Fruit fly (Drosophila melanogaster) whole organism, embryonic: ENCODE measurements around the gene inc.
A peak's percentile ranks its signal among the peaks of the same experiment; 100 is the strongest.

ENCODE experiments used
- B-H2 ChIP-seq: fragments of 200-800 bp; sonication (Bioruptor generic); optimal IDR thresholded peaks from 2 replicates; lab custom pipeline; 2018; ENCODE audit warnings: missing biosample characterization, mild to moderate bottlenecking, missing genetic modification characterization
- BEAF-32 ChIP-seq: fragments of 200-800 bp; sonication (Bioruptor generic); optimal IDR thresholded peaks from 3 replicates; lab custom pipeline; 2017; ENCODE audit warnings: missing biosample characterization, missing genetic modification characterization, mild to moderate bottlenecking, moderate library complexity, missing genetic modification reagents
- CG10267 ChIP-seq: fragments of 200-800 bp; sonication (Bioruptor generic); optimal IDR thresholded peaks from 2 replicates; lab custom pipeline; 2018; ENCODE audit warnings: missing biosample characterization, mild to moderate bottlenecking, missing genetic modification characterization, moderate library complexity
- CG12659 ChIP-seq: fragments of 200-800 bp; sonication (Bioruptor generic); optimal IDR thresholded peaks from 3 replicates; lab custom pipeline; 2017; ENCODE audit warnings: mild to moderate bottlenecking, missing biosample characterization, missing genetic modification reagents, missing genetic modification characterization
- CG12942 ChIP-seq: fragments of 200-800 bp; sonication (Bioruptor generic); optimal IDR thresholded peaks from 3 replicates; lab custom pipeline; 2016; ENCODE audit warnings: missing biosample characterization, missing genetic modification characterization
- CG13287 ChIP-seq: fragments of 200-800 bp; sonication (Bioruptor generic); IDR thresholded peaks from 2 replicates; pipeline ENCODE4 v1.3.6; 2022; ENCODE audit warnings: missing biosample characterization, missing genetic modification characterization; ENCODE audit not compliant: partially characterized antibody
- CG13424 ChIP-seq: fragments of 200-800 bp; sonication (Bioruptor generic); optimal IDR thresholded peaks from 2 replicates; lab custom pipeline; 2019; ENCODE audit warnings: missing biosample characterization, mild to moderate bottlenecking, missing genetic modification characterization, moderate library complexity
- CG13624 ChIP-seq: fragments of 200-800 bp; sonication (Bioruptor generic); optimal IDR thresholded peaks from 2 replicates; lab custom pipeline; 2016; ENCODE audit warnings: missing biosample characterization, missing genetic modification characterization
- CG14441 ChIP-seq: fragments of 200-800 bp; sonication (Bioruptor generic); IDR thresholded peaks from 2 replicates; pipeline ENCODE4 v1.3.6; 2022; ENCODE audit warnings: missing biosample characterization, missing genetic modification characterization
- CG15011 ChIP-seq: fragments of 200-800 bp; sonication (Bioruptor generic); optimal IDR thresholded peaks from 3 replicates; lab custom pipeline; 2018; ENCODE audit warnings: missing biosample characterization, mild to moderate bottlenecking, missing genetic modification characterization
- CG17385 ChIP-seq: fragments of 200-800 bp; sonication (Bioruptor generic); optimal IDR thresholded peaks from 3 replicates; lab custom pipeline; 2018; ENCODE audit warnings: missing biosample characterization, mild to moderate bottlenecking, missing genetic modification characterization
- CG1832 ChIP-seq: fragments of 200-800 bp; sonication (Bioruptor generic); optimal IDR thresholded peaks from 2 replicates; lab custom pipeline; 2017; ENCODE audit warnings: missing biosample characterization, mild to moderate bottlenecking, missing genetic modification characterization, inconsistent platforms
- CG2678 ChIP-seq: fragments of 200-800 bp; sonication (Bioruptor generic); optimal IDR thresholded peaks from 3 replicates; lab custom pipeline; 2019; ENCODE audit warnings: missing biosample characterization, mild to moderate bottlenecking, missing genetic modification characterization, moderate library complexity
- CG3163 ChIP-seq: fragments of 200-800 bp; sonication (Bioruptor generic); optimal IDR thresholded peaks from 3 replicates; lab custom pipeline; 2016; ENCODE audit warnings: missing biosample characterization, missing genetic modification characterization
- CG43689 ChIP-seq: fragments of 200-800 bp; sonication (Bioruptor generic); IDR thresholded peaks from 2 replicates; pipeline ENCODE4 v1.3.6; 2022; ENCODE audit warnings: missing biosample characterization, missing genetic modification characterization
- CG6175 ChIP-seq: fragments of 200-800 bp; sonication (Bioruptor generic); IDR thresholded peaks from 3 replicates; pipeline ENCODE4 v1.3.6; 2022; ENCODE audit warnings: missing biosample characterization, missing genetic modification characterization
- CG7839 ChIP-seq: fragments of 200-800 bp; sonication (Bioruptor generic); optimal IDR thresholded peaks from 3 replicates; lab custom pipeline; 2018; ENCODE audit warnings: missing biosample characterization, mild to moderate bottlenecking, missing genetic modification characterization, moderate library complexity
- CG8478 ChIP-seq: fragments of >200 bp; optimal IDR thresholded peaks from 2 replicates; lab custom pipeline; 2018
- CG8944 ChIP-seq: fragments of 200-800 bp; sonication (Bioruptor generic); optimal IDR thresholded peaks from 3 replicates; lab custom pipeline; 2016; ENCODE audit warnings: missing biosample characterization, missing genetic modification characterization
- CG9727 ChIP-seq: fragments of 200-800 bp; sonication (Bioruptor generic); optimal IDR thresholded peaks from 3 replicates; lab custom pipeline; 2017; ENCODE audit warnings: missing biosample characterization, mild to moderate bottlenecking, missing genetic modification characterization
- CG9817 ChIP-seq: fragments of 200-800 bp; sonication (Bioruptor generic); optimal IDR thresholded peaks from 2 replicates; lab custom pipeline; 2018; ENCODE audit warnings: missing biosample characterization, mild to moderate bottlenecking, missing genetic modification characterization, moderate library complexity
- Dll ChIP-seq: fragments of 200-800 bp; sonication (Bioruptor generic); IDR thresholded peaks from 4 replicates; pipeline ENCODE4 v1.3.6; 2022; ENCODE audit warnings: missing biosample characterization, missing genetic modification characterization; ENCODE audit not compliant: partially characterized antibody
- ERR ChIP-seq: fragments of 200-800 bp; sonication (Bioruptor generic); optimal IDR thresholded peaks from 2 replicates; lab custom pipeline; 2016; ENCODE audit warnings: missing biosample characterization, missing genetic modification characterization
- Ets97D ChIP-seq: fragments of 200-800 bp; sonication (Bioruptor generic); optimal IDR thresholded peaks from 3 replicates; lab custom pipeline; 2016; ENCODE audit warnings: missing biosample characterization, missing genetic modification characterization
- H2.0 ChIP-seq: fragments of 200-800 bp; sonication (Bioruptor generic); IDR thresholded peaks from 2 replicates; pipeline ENCODE4 v1.3.6; 2022; ENCODE audit warnings: missing biosample characterization, missing genetic modification characterization
- Hr39 ChIP-seq: fragments of >200 bp; optimal IDR thresholded peaks from 2 replicates; lab custom pipeline; 2017
- Lhr ChIP-seq: fragments of 200-800 bp; sonication (Bioruptor generic); optimal IDR thresholded peaks from 3 replicates; lab custom pipeline; 2017; ENCODE audit warnings: mild to moderate bottlenecking, missing biosample characterization, missing genetic modification reagents, missing genetic modification characterization
- Mad ChIP-seq: fragments of 200-800 bp; sonication (Bioruptor generic); optimal IDR thresholded peaks from 2 replicates; lab custom pipeline; 2016; ENCODE audit warnings: missing biosample characterization, missing genetic modification characterization
- Myb ChIP-seq: fragments of 200-800 bp; sonication (Bioruptor generic); optimal IDR thresholded peaks from 2 replicates; lab custom pipeline; 2016; ENCODE audit warnings: missing biosample characterization, missing genetic modification characterization
- Nf-YB ChIP-seq: fragments of 200-800 bp; sonication (Bioruptor generic); optimal IDR thresholded peaks from 3 replicates; lab custom pipeline; 2019; ENCODE audit warnings: missing biosample characterization, mild to moderate bottlenecking, missing genetic modification characterization, moderate library complexity
- Ptx1 ChIP-seq: fragments of 200-800 bp; sonication (Bioruptor generic); IDR thresholded peaks from 2 replicates; pipeline ENCODE4 v1.3.6; 2022; ENCODE audit warnings: missing biosample characterization, missing genetic modification characterization
- Rfx ChIP-seq: fragments of 200-800 bp; sonication (Bioruptor generic); IDR thresholded peaks from 2 replicates; pipeline ENCODE4 v1.3.6; 2022; ENCODE audit warnings: missing biosample characterization, missing genetic modification characterization
- Xbp1 ChIP-seq: fragments of 200-800 bp; sonication (Bioruptor generic); optimal IDR thresholded peaks from 3 replicates; lab custom pipeline; 2016; ENCODE audit warnings: missing biosample characterization, mild to moderate bottlenecking, missing genetic modification characterization
- ara ChIP-seq: fragments of 200-800 bp; sonication (Bioruptor generic); IDR thresholded peaks from 2 replicates; pipeline ENCODE4 v1.3.6; 2022; ENCODE audit warnings: missing biosample characterization, missing genetic modification characterization
- bab2 ChIP-seq: fragments of 200-800 bp; sonication (Bioruptor generic); optimal IDR thresholded peaks from 2 replicates; lab custom pipeline; 2016; ENCODE audit warnings: missing biosample characterization, missing genetic modification characterization
- caup ChIP-seq: fragments of 200-800 bp; sonication (Bioruptor generic); optimal IDR thresholded peaks from 3 replicates; lab custom pipeline; 2017; ENCODE audit warnings: missing biosample characterization, mild to moderate bottlenecking, missing genetic modification characterization, moderate library complexity; ENCODE audit not compliant: severe bottlenecking
- chm ChIP-seq: fragments of 200-800 bp; sonication (Bioruptor generic); IDR thresholded peaks from 2 replicates; pipeline ENCODE4 v1.3.6; 2022; ENCODE audit warnings: missing biosample characterization, missing genetic modification characterization
- crc ChIP-seq: fragments of 200-800 bp; sonication (Bioruptor generic); optimal IDR thresholded peaks from 2 replicates; lab custom pipeline; 2016; ENCODE audit warnings: missing biosample characterization, missing genetic modification characterization
- dan ChIP-seq: fragments of 200-800 bp; sonication (Bioruptor generic); IDR thresholded peaks from 2 replicates; pipeline ENCODE4 v1.3.6; 2022; ENCODE audit warnings: missing biosample characterization, missing genetic modification characterization
- en ChIP-seq: fragments of 200-800 bp; sonication (Bioruptor generic); optimal IDR thresholded peaks from 2 replicates; lab custom pipeline; 2016; ENCODE audit warnings: missing biosample characterization, missing genetic modification characterization
- ewg ChIP-seq: fragments of 200-800 bp; sonication (Bioruptor generic); optimal IDR thresholded peaks from 3 replicates; lab custom pipeline; 2017; ENCODE audit warnings: mild to moderate bottlenecking, missing biosample characterization, missing genetic modification reagents, missing genetic modification characterization
- her ChIP-seq: fragments of 200-800 bp; sonication (Bioruptor generic); optimal IDR thresholded peaks from 2 replicates; lab custom pipeline; 2016; ENCODE audit warnings: missing biosample characterization, missing genetic modification characterization
- kni ChIP-seq: fragments of 200-800 bp; sonication (Bioruptor generic); optimal IDR thresholded peaks from 3 replicates; lab custom pipeline; 2017; ENCODE audit warnings: mild to moderate bottlenecking, missing biosample characterization, missing genetic modification reagents, missing genetic modification characterization
- phol ChIP-seq: fragments of 200-800 bp; sonication (Bioruptor generic); optimal IDR thresholded peaks from 3 replicates; lab custom pipeline; 2018; ENCODE audit warnings: missing biosample characterization, mild to moderate bottlenecking, missing genetic modification characterization, moderate library complexity
- pum ChIP-seq: fragments of 200-800 bp; sonication (Bioruptor generic); optimal IDR thresholded peaks from 2 replicates; lab custom pipeline; 2016; ENCODE audit warnings: missing biosample characterization, missing genetic modification characterization
- sc ChIP-seq, 3 experiments: fragments of >200 bp in 2 of 3; fragments of 200-800 bp in 1 of 3; sonication (Bioruptor generic) in 1 of 3; optimal IDR thresholded peaks; 2 replicates in 2 of 3; 3 replicates in 1 of 3; lab custom pipeline; 2017; ENCODE audit warnings: mild to moderate bottlenecking in 1 of 3, missing biosample characterization in 1 of 3, missing genetic modification characterization in 1 of 3, missing genetic modification reagents in 1 of 3
- sob ChIP-seq: fragments of 200-800 bp; sonication (Bioruptor generic); IDR thresholded peaks from 2 replicates; pipeline ENCODE4 v1.3.6; 2022; ENCODE audit warnings: missing biosample characterization, missing genetic modification characterization
- wor ChIP-seq: fragments of 200-800 bp; sonication (Bioruptor generic); IDR thresholded peaks from 2 replicates; pipeline ENCODE4 v1.3.6; 2022; ENCODE audit warnings: missing biosample characterization, missing genetic modification characterization

The inc gene

DNA sequence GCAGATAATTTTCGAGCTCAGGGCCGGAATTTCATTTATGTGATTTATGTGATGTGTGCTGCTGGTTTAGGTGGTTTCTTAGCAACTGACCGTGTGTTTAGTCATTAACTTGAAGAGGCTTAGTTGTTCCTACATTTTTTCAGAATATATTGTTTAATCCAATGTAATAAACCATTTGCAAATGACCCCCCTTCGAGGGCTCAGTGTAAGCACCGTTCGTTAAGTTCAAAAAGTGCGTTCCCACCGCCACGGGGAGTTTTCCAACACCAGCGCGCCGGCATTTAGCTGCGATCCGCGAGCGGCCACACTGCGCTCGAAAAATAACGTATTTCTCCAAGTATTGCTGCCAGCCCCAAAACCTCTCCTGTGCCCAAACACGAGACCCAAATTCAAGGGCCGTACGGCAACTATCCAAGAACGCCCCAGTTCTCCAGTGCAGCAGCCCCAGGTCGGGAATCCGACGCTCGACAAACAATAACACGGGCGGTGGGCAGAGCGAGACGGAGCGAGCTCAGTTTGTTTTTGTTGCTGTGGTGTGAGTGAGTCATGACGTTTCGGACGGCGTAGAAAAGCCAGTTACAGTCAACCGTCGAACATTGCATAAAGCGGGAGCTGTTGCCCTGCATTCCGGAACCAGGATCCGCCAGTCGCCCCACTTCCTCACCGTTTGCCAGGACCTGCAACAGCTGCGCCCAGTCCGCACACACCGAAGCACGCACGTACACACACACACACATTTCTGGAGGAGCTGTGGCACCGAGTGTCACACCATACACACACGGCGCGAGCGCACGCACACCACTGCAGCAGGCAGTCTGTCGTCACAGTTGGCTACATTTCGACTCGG is 4.8 kb upstream of the inc start, which contains the start of gene rush (continued):
- TF ChIP-seq ERR (GFP tag; lab: Kevin White, UChicago) (peak; percentile 29), H2.0 (GFP tag; lab: Robert Waterston, UW) (peak; percentile 48; the same call in 1 of the 2 replicates), sob (GFP tag; lab: Robert Waterston, UW) (peak; percentile 46; the same call in 1 of the 2 replicates), ara (GFP tag; lab: Robert Waterston, UW) (0 out of 2 replicates have a peak, but pooled peaks have one; percentile 31), phol (tag; lab: Kevin White, UChicago) (peak; percentile 38), Mad (peak; percentile 8), wor (GFP tag; lab: Robert Waterston, UW) (no peak), Xbp1 (GFP tag; lab: Kevin White, UChicago) (peak; percentile 60), CG8944 (GFP tag; lab: Kevin White, UChicago) (peak; percentile 57), CG8478 (peak; percentile 63), CG13624 (GFP tag; lab: Kevin White, UChicago) (peak; percentile 3), dan (GFP tag; lab: Robert Waterston, UW) (no peak), CG10267 (tag; lab: Kevin White, UChicago) (peak; percentile 91), CG17385 (peak; percentile 7), CG7839 (peak; percentile 0), CG9817 (peak; percentile 35), Lhr (GFP tag; lab: Kevin White, UChicago) (peak; percentile 10), ewg (peak; percentile 26), CG12659 (GFP tag; lab: Kevin White, UChicago) (peak; percentile 58), CG43689 (GFP tag; lab: Robert Waterston, UW) (no peak), crc (no peak), Rfx (peak; percentile 70), caup (GFP tag; lab: Kevin White, UChicago) (peak; percentile 3), BEAF-32 (GFP tag; lab: Kevin White, UChicago) (peak; percentile 53), CG1832 (GFP tag; lab: Kevin White, UChicago) (peak; percentile 73), CG3163 (GFP tag; lab: Kevin White, UChicago) (peak; percentile 19), CG14441 (GFP tag; lab: Robert Waterston, UW) (peak; percentile 29; the same call in 1 of the 2 replicates), CG13424 (tag; lab: Kevin White, UChicago) (peak; percentile 25), Ptx1 (GFP tag; lab: Robert Waterston, UW) (peak; percentile 23; the same call in 1 of the 2 replicates), en (GFP tag; lab: Kevin White, UChicago) (no peak), CG6175 (GFP tag; lab: Robert Waterston, UW) (0 out of 3 replicates have a peak, but pooled peaks have one; percentile 10), CG12942 (peak; percentile 12), Myb (GFP tag; lab: Kevin White, UChicago) (peak; percentile 95), CG13287 (GFP tag; lab: Robert Waterston, UW) (peak; percentile 38; the same call in 1 of the 2 replicates), chm (GFP tag; lab: Robert Waterston, UW) (0 out of 2 replicates have a peak, but pooled peaks have one; percentile 20), Dll (GFP tag; lab: Robert Waterston, UW) (0 out of 4 replicates have a peak, but pooled peaks have one; percentile 35), B-H2 (peak; percentile 2), Hr39 (lab: Kevin White, UChicago) (no peak), her (GFP tag; lab: Kevin White, UChicago) (peak; percentile 46), Ets97D (GFP tag; lab: Kevin White, UChicago) (peak; percentile 48), CG9727 (GFP tag; lab: Kevin White, UChicago) (peak; percentile 8), pum (peak; percentile 11), sc (optimal IDR thresholded peaks at IDR 0.05; lab: Kevin White, UChicago) (no peak), sc (GFP tag; optimal IDR thresholded peaks at IDR 0.05; lab: Kevin White, UChicago) (no peak), CG2678 (tag; lab: Kevin White, UChicago) (peak; percentile 13), CG15011 (no peak), Nf-YB (GFP tag; lab: Kevin White, UChicago) (no peak), kni (GFP tag; lab: Kevin White, UChicago) (peak; percentile 5), bab2 (peak; percentile 16)
